Fruit fly (Drosophila melanogaster) whole organism, adult: Measurements from ENCODE around the gene CG14854.

Experiments used
- CG11617 ChIP-seq: fragments of 200-800 bp; sonication (Bioruptor generic); optimal IDR thresholded peaks from 2 replicates; lab custom pipeline; 2017; ENCODE audit warnings: mild to moderate bottlenecking, missing biosample characterization, missing genetic modification reagents, missing genetic modification characterization
- CG12768 ChIP-seq: fragments of 200-800 bp; sonication (Bioruptor generic); optimal IDR thresholded peaks from 2 replicates; lab custom pipeline; 2017; ENCODE audit warnings: missing biosample characterization, missing genetic modification characterization, mild to moderate bottlenecking, moderate library complexity, missing genetic modification reagents
- CG14711 ChIP-seq: fragments of 200-800 bp; sonication (Bioruptor generic); optimal IDR thresholded peaks from 2 replicates; lab custom pipeline; 2018; ENCODE audit warnings: missing biosample characterization, mild to moderate bottlenecking, missing genetic modification characterization, moderate library complexity
- CG1620 ChIP-seq: fragments of 200-800 bp; sonication (Bioruptor generic); optimal IDR thresholded peaks from 2 replicates; lab custom pipeline; 2016; ENCODE audit warnings: missing biosample characterization, missing genetic modification characterization
- CG33017 ChIP-seq: fragments of 200-800 bp; sonication (Bioruptor generic); optimal IDR thresholded peaks from 2 replicates; lab custom pipeline; 2018; ENCODE audit warnings: missing biosample characterization, mild to moderate bottlenecking, missing genetic modification characterization, moderate library complexity
- CG5204 ChIP-seq: fragments of 200-800 bp; sonication (Bioruptor generic); optimal IDR thresholded peaks from 2 replicates; lab custom pipeline; 2016; ENCODE audit warnings: missing biosample characterization, missing genetic modification characterization
- CG7045 ChIP-seq: fragments of 200-800 bp; sonication (Bioruptor generic); optimal IDR thresholded peaks from 2 replicates; lab custom pipeline; 2017; ENCODE audit warnings: missing biosample characterization, mild to moderate bottlenecking, missing genetic modification characterization
- CG7101 ChIP-seq: fragments of 200-800 bp; sonication (Bioruptor generic); optimal IDR thresholded peaks from 2 replicates; lab custom pipeline; 2018; ENCODE audit warnings: missing biosample characterization, mild to moderate bottlenecking, missing genetic modification characterization, moderate library complexity
- Clk ChIP-seq: fragments of 200-800 bp; sonication (Bioruptor generic); optimal IDR thresholded peaks from 2 replicates; lab custom pipeline; 2017; ENCODE audit warnings: missing biosample characterization, missing genetic modification characterization
- Crg-1 ChIP-seq: fragments of 200-800 bp; sonication (Bioruptor generic); optimal IDR thresholded peaks from 2 replicates; lab custom pipeline; 2016; ENCODE audit warnings: missing biosample characterization, missing genetic modification characterization
- Hr96 ChIP-seq: fragments of 200-800 bp; sonication (Bioruptor generic); optimal IDR thresholded peaks from 2 replicates; lab custom pipeline; 2016; ENCODE audit warnings: missing biosample characterization, missing genetic modification characterization
- Mnt ChIP-seq: fragments of 200-800 bp; sonication (Bioruptor generic); optimal IDR thresholded peaks from 2 replicates; lab custom pipeline; 2016; ENCODE audit warnings: missing biosample characterization, mild to moderate bottlenecking, missing genetic modification characterization
- bab1 ChIP-seq: fragments of 200-800 bp; sonication (Bioruptor generic); optimal IDR thresholded peaks from 3 replicates; lab custom pipeline; 2019; ENCODE audit warnings: missing biosample characterization, mild to moderate bottlenecking, missing genetic modification characterization, moderate library complexity
- cic ChIP-seq: fragments of 200-800 bp; sonication (Bioruptor generic); optimal IDR thresholded peaks from 2 replicates; lab custom pipeline; 2017; ENCODE audit warnings: missing biosample characterization, mild to moderate bottlenecking, missing genetic modification characterization, moderate library complexity
- cnc ChIP-seq, 2 experiments: fragments of >200 bp; optimal IDR thresholded peaks; 2 replicates each; lab custom pipeline; 2017
- kay ChIP-seq: fragments of 200-800 bp; sonication (Bioruptor generic); peaks from one replicate; lab custom pipeline; 2016; ENCODE audit warnings: missing biosample characterization, missing genetic modification characterization, borderline replicate concordance
- ovo ChIP-seq: fragments of 200-800 bp; sonication (Bioruptor generic); optimal IDR thresholded peaks from 2 replicates; lab custom pipeline; 2016; ENCODE audit warnings: missing biosample characterization, missing genetic modification characterization
- pad ChIP-seq: fragments of 200-800 bp; sonication (Bioruptor generic); optimal IDR thresholded peaks from 3 replicates; lab custom pipeline; 2017; ENCODE audit warnings: missing biosample characterization, missing genetic modification characterization, mild to moderate bottlenecking, moderate library complexity, missing genetic modification reagents
- tj ChIP-seq: fragments of 200-800 bp; sonication (Bioruptor generic); optimal IDR thresholded peaks from 3 replicates; lab custom pipeline; 2017; ENCODE audit warnings: missing biosample characterization, mild to moderate bottlenecking, missing genetic modification characterization, moderate library complexity
- toe ChIP-seq: fragments of 200-800 bp; sonication (Bioruptor generic); optimal IDR thresholded peaks from 2 replicates; lab custom pipeline; 2016; ENCODE audit warnings: missing biosample characterization, missing genetic modification characterization

Gene CG14854

dm6 chr3R:14586480-14587443 is 26.9 kb upstream of the CG14854 start:
- no peak for TF ChIP-seq tj (GFP tag; lab: Kevin White, UChicago)
- TF ChIP-seq CG14711 (tag; lab: Kevin White, UChicago), result no peak
- no peak for TF ChIP-seq CG12768 (GFP tag; lab: Kevin White, UChicago)
- no peak for TF ChIP-seq ovo (GFP tag; lab: Kevin White, UChicago)
- TF ChIP-seq CG5204 (GFP tag; lab: Kevin White, UChicago), result no peak
- no peak for TF ChIP-seq CG7045
- TF ChIP-seq Clk (GFP tag; lab: Kevin White, UChicago), result no peak
- TF ChIP-seq CG7101, result no peak
- TF ChIP-seq CG33017 (tag; lab: Kevin White, UChicago), result no peak
- no peak for TF ChIP-seq pad
- TF ChIP-seq bab1 (GFP tag; lab: Kevin White, UChicago), result no peak
- no peak for TF ChIP-seq cnc (optimal IDR thresholded peaks at IDR 0.05; lab: Kevin White, UChicago)
- TF ChIP-seq CG11617 (GFP tag; lab: Kevin White, UChicago), result no peak
- no peak for TF ChIP-seq kay (GFP tag; lab: Kevin White, UChicago)

DNA sequence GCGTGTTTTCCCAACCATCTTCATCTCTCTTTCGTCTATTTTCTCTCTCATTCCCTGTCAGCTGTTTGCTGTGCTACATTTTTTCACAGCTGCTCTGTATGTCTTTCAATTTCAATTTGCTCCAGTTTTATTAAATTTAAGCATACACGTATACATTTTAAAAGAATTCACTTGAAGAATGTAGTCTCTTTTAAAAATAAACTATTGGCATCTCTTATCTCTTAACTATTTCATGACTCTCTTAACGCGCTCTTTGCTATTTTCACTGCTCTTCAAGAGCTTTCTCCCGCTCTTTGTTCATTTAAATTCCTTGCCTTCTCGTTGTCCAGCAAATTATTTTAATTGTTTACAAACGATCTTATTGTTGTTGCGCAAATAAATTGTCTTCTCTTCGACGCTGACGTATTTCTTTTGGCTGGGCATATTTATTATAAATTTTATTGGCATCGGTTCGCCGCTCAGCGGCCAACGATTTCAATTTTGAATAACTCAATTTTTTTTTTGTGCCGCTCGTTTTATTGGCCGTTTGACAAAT is 20.3 kb upstream of the CG14854 start:
- TF ChIP-seq bab1 (GFP tag; lab: Kevin White, UChicago) (no peak), kay (GFP tag; lab: Kevin White, UChicago) (peak; percentile 61)

dm6 chr3R:14577803-14578493 is 18.1 kb upstream of the CG14854 start:
- no peak for TF ChIP-seq cic (GFP tag; lab: Kevin White, UChicago)
- TF ChIP-seq toe (GFP tag; lab: Kevin White, UChicago), result no peak
- TF ChIP-seq pad, result no peak
- no peak for TF ChIP-seq CG1620
- TF ChIP-seq CG33017 (tag; lab: Kevin White, UChicago), result no peak
- no peak for TF ChIP-seq tj (GFP tag; lab: Kevin White, UChicago)
- no peak for TF ChIP-seq Crg-1 (GFP tag; lab: Kevin White, UChicago)
- no peak for TF ChIP-seq CG7101
- TF ChIP-seq cnc (optimal IDR thresholded peaks at IDR 0.05; lab: Kevin White, UChicago), result no peak
- TF ChIP-seq Mnt, result no peak
- no peak for TF ChIP-seq bab1 (GFP tag; lab: Kevin White, UChicago)
- no peak for TF ChIP-seq CG14711 (tag; lab: Kevin White, UChicago)
- TF ChIP-seq CG11617 (GFP tag; lab: Kevin White, UChicago), result no peak
- no peak for TF ChIP-seq CG7045
- TF ChIP-seq Clk (GFP tag; lab: Kevin White, UChicago), result no peak
- TF ChIP-seq ovo (GFP tag; lab: Kevin White, UChicago), result no peak
- no peak for TF ChIP-seq kay (GFP tag; lab: Kevin White, UChicago)

dm6 chr3R:14576692-14577646 is 17.1 kb upstream of the CG14854 start, which contains the start of gene stumps:
Gene stumps, plus strand, starts transcription at chr3R:14577217.
- no peak for TF ChIP-seq cic (GFP tag; lab: Kevin White, UChicago)
- no peak for TF ChIP-seq CG33017 (tag; lab: Kevin White, UChicago)
- peak; percentile 47 for TF ChIP-seq CG12768 (GFP tag; lab: Kevin White, UChicago)
- TF ChIP-seq CG7101, result no peak
- no peak for TF ChIP-seq CG14711 (tag; lab: Kevin White, UChicago)

dm6 chr3R:14576511-14576691 is 16.5 kb upstream of the CG14854 start, which contains the start of gene CG44094:
Gene CG44094, minus strand, starts transcription at chr3R:14576611.
- TF ChIP-seq CG5204 (GFP tag; lab: Kevin White, UChicago), result no peak
- TF ChIP-seq cic (GFP tag; lab: Kevin White, UChicago), result no peak
- no peak for TF ChIP-seq cnc (optimal IDR thresholded peaks at IDR 0.05; lab: Kevin White, UChicago)
- TF ChIP-seq CG7045, result no peak
- TF ChIP-seq tj (GFP tag; lab: Kevin White, UChicago), result no peak
- no peak for TF ChIP-seq CG12768 (GFP tag; lab: Kevin White, UChicago)
- no peak for TF ChIP-seq Mnt
- TF ChIP-seq CG11617 (GFP tag; lab: Kevin White, UChicago), result no peak
- TF ChIP-seq kay (GFP tag; lab: Kevin White, UChicago), result no peak
- TF ChIP-seq Crg-1 (GFP tag; lab: Kevin White, UChicago), result no peak
- TF ChIP-seq toe (GFP tag; lab: Kevin White, UChicago), result no peak
- TF ChIP-seq CG33017 (tag; lab: Kevin White, UChicago), result no peak
- TF ChIP-seq Clk (GFP tag; lab: Kevin White, UChicago), result no peak
- TF ChIP-seq CG7101, result no peak
- no peak for TF ChIP-seq CG14711 (tag; lab: Kevin White, UChicago)
- TF ChIP-seq bab1 (GFP tag; lab: Kevin White, UChicago), result no peak
- TF ChIP-seq ovo (GFP tag; lab: Kevin White, UChicago), result no peak
- no peak for TF ChIP-seq Hr96
- no peak for TF ChIP-seq CG1620
- TF ChIP-seq pad, result no peak
